Worm (Caenorhabditis elegans) whole organism, dauer: ENCODE results near the gene vars-1.

Experiments used
- unc-62 ChIP-seq: sonication (generic microtip); optimal IDR thresholded peaks from 2 replicates; lab custom pipeline; 2017; ENCODE audit warnings: missing biosample characterization, missing genetic modification reagents, missing genetic modification characterization

vars-1 gene

ce11 chrV:8046706-8047105 lies 15.5 kb downstream of the vars-1 start, which contains the start of gene ZC513.3:
Gene ZC513.3, plus strand, starts transcription at chrV:8047006.
- TF ChIP-seq unc-62 (GFP tag; lab: Kevin White, UChicago) = no peak

- no peak for TF ChIP-seq unc-62 (GFP tag; lab: Kevin White, UChicago)
Observed at ce11 chrV:8050059-8050677, 19.0 kb downstream of the vars-1 start.

- no peak for TF ChIP-seq unc-62 (GFP tag; lab: Kevin White, UChicago)
Observed at ce11 chrV:8050811-8051210, 19.6 kb downstream of the vars-1 start, which contains the start of gene col-43. Gene col-43, minus strand, starts transcription at chrV:8050911.

ce11 chrV:8051851-8052250 lies 20.6 kb downstream of the vars-1 start, which contains the start of gene sth-1:
Gene sth-1, plus strand, starts transcription at chrV:8052151.
- TF ChIP-seq unc-62 (GFP tag; lab: Kevin White, UChicago) = no peak

- TF ChIP-seq unc-62 (GFP tag; lab: Kevin White, UChicago) = no peak
Observed at ce11 chrV:8054130-8054529, 22.9 kb downstream of the vars-1 start, which contains the start of gene ZC513.2. Gene ZC513.2, plus strand, starts transcription at chrV:8054430.

ce11 chrV:8055170-8055569 lies 24.0 kb downstream of the vars-1 start:
- no peak for TF ChIP-seq unc-62 (GFP tag; lab: Kevin White, UChicago)

- TF ChIP-seq unc-62 (GFP tag; lab: Kevin White, UChicago) = no peak
Observed at ce11 chrV:8058359-8058758, 27.1 kb downstream of the vars-1 start, which contains the start of gene str-138. Gene str-138, plus strand, starts transcription at chrV:8058659.

ce11 chrV:8062074-8062473 lies 30.9 kb downstream of the vars-1 start, which contains the start of gene str-139:
Gene str-139, minus strand, starts transcription at chrV:8062174.
- no peak for TF ChIP-seq unc-62 (GFP tag; lab: Kevin White, UChicago)

- TF ChIP-seq unc-62 (GFP tag; lab: Kevin White, UChicago) = no peak
Observed at ce11 chrV:8067800-8068199, 36.6 kb downstream of the vars-1 start, which contains the start of gene str-140. Gene str-140, minus strand, starts transcription at chrV:8067900.

- TF ChIP-seq unc-62 (GFP tag; lab: Kevin White, UChicago) = no peak
Observed at ce11 chrV:8069637-8070036, 38.4 kb downstream of the vars-1 start, which contains the start of gene str-143. Gene str-143, minus strand, starts transcription at chrV:8069737.

- TF ChIP-seq unc-62 (GFP tag; lab: Kevin White, UChicago) = no peak
Observed at ce11 chrV:8072047-8072446, 40.8 kb downstream of the vars-1 start, which contains the start of gene str-144. Gene str-144, minus strand, starts transcription at chrV:8072147.

- no peak for TF ChIP-seq unc-62 (GFP tag; lab: Kevin White, UChicago)
Observed at ce11 chrV:8073162-8073561, 42.0 kb downstream of the vars-1 start.

- TF ChIP-seq unc-62 (GFP tag; lab: Kevin White, UChicago) = no peak
Observed at ce11 chrV:8075712-8076111, 44.5 kb downstream of the vars-1 start, which contains the start of gene catp-3. Gene catp-3, plus strand, starts transcription at chrV:8076012.

- TF ChIP-seq unc-62 (GFP tag; lab: Kevin White, UChicago) = no peak
Observed at ce11 chrV:8079813-8080212, 48.6 kb downstream of the vars-1 start.

- no peak for TF ChIP-seq unc-62 (GFP tag; lab: Kevin White, UChicago)
Observed at ce11 chrV:8081579-8081978, 50.4 kb downstream of the vars-1 start, which contains the start of gene str-131. Gene str-131, minus strand, starts transcription at chrV:8081679.
